Worm (Caenorhabditis elegans) whole organism, early embryonic: ENCODE data around the gene str-145.

ENCODE experiments used
- B0310.2 ChIP-seq: sonication (generic microtip); optimal IDR thresholded peaks from 2 replicates; lab custom pipeline; 2016; ENCODE audit warnings: mild to moderate bottlenecking, missing genetic modification characterization, missing compliant biosample characterization
- F13C5.2 ChIP-seq: sonication (generic microtip); optimal IDR thresholded peaks from 2 replicates; lab custom pipeline; 2017; ENCODE audit warnings: mild to moderate bottlenecking, missing genetic modification characterization, inconsistent platforms, missing compliant biosample characterization
- aly-1 ChIP-seq: sonication (generic microtip); optimal IDR thresholded peaks from 2 replicates; lab custom pipeline; 2016; ENCODE audit warnings: missing genetic modification characterization, missing compliant biosample characterization
- ama-1 ChIP-seq: fragments of 150-350 bp; optimal IDR thresholded peaks from 2 replicates; lab custom pipeline; 2014
- ceh-13 ChIP-seq: fragments of 200-800 bp; sonication (Bioruptor generic); optimal IDR thresholded peaks from 2 replicates; lab custom pipeline; 2018; ENCODE audit warnings: mild to moderate bottlenecking, missing genetic modification characterization, missing compliant biosample characterization
- ceh-36 ChIP-seq: sonication (generic microtip); optimal IDR thresholded peaks from 2 replicates; lab custom pipeline; 2016; ENCODE audit warnings: missing genetic modification characterization, inconsistent platforms, missing compliant biosample characterization
- ets-7 ChIP-seq: sonication (generic microtip); optimal IDR thresholded peaks from 2 replicates; lab custom pipeline; 2016; ENCODE audit warnings: missing genotype, missing genetic modification characterization, missing compliant biosample characterization
- flt-1 ChIP-seq: fragments of 200-800 bp; sonication (Bioruptor generic); IDR thresholded peaks from 2 replicates; pipeline ENCODE4 v1.3.6; 2022; ENCODE audit warnings: missing genetic modification characterization, missing compliant biosample characterization
- hmbx-1 ChIP-seq: sonication (generic microtip); optimal IDR thresholded peaks from 2 replicates; lab custom pipeline; 2016; ENCODE audit warnings: mild to moderate bottlenecking, missing genetic modification characterization, missing compliant biosample characterization
- hmg-4 ChIP-seq: fragments of 200-800 bp; sonication (Bioruptor generic); optimal IDR thresholded peaks from 2 replicates; lab custom pipeline; 2018; ENCODE audit warnings: mild to moderate bottlenecking, missing genetic modification characterization, missing compliant biosample characterization
- hnd-1 ChIP-seq: sonication (generic microtip); optimal IDR thresholded peaks from 2 replicates; lab custom pipeline; 2016; ENCODE audit warnings: missing genetic modification characterization, missing compliant biosample characterization
- pes-1 ChIP-seq: fragments of 200-800 bp; sonication (Bioruptor generic); IDR thresholded peaks from 2 replicates; pipeline ENCODE4 v1.3.6; 2022; ENCODE audit warnings: missing genetic modification reagents, missing genetic modification characterization, missing compliant biosample characterization
- scrt-1 ChIP-seq: fragments of 200-800 bp; sonication (Bioruptor generic); IDR thresholded peaks from 2 replicates; pipeline ENCODE4 v1.3.6; 2022; ENCODE audit warnings: missing genetic modification characterization, missing compliant biosample characterization
- sea-1 ChIP-seq: fragments of 200-800 bp; sonication (Bioruptor generic); conservative IDR thresholded peaks from 2 replicates; pipeline ENCODE4 v1.3.6; 2022; ENCODE audit warnings: missing genetic modification characterization, missing compliant biosample characterization
- tbx-11 ChIP-seq: fragments of 200-800 bp; sonication (Bioruptor generic); IDR thresholded peaks from 2 replicates; pipeline ENCODE4 v1.3.6; 2022; ENCODE audit warnings: missing genetic modification characterization, missing compliant biosample characterization
- tbx-37 ChIP-seq: fragments of 200-800 bp; sonication (Bioruptor generic); conservative IDR thresholded peaks from 2 replicates; pipeline ENCODE4 v1.3.6; 2022; ENCODE audit warnings: missing genetic modification reagents, missing genetic modification characterization, missing compliant biosample characterization
- tra-4 ChIP-seq: sonication (generic microtip); optimal IDR thresholded peaks from 2 replicates; lab custom pipeline; 2017; ENCODE audit warnings: missing genetic modification characterization, missing compliant biosample characterization

Gene str-145

ce11 chrV:8104473-8104872 lies 6.3 kb upstream of the str-145 start, which contains the start of gene srlf-16:
TSS of gene srlf-16 (plus strand) at chrV:8104773.
- no peak for TF ChIP-seq hmg-4 (GFP tag; lab: Kevin White, UChicago)
- no peak for TF ChIP-seq flt-1 (GFP tag; lab: Robert Waterston, UW)
- TF ChIP-seq B0310.2 (tag; lab: Kevin White, UChicago) = no peak
- TF ChIP-seq ceh-36 (tag; lab: Kevin White, UChicago) = no peak
- TF ChIP-seq tra-4 (tag; lab: Kevin White, UChicago) = no peak
- TF ChIP-seq sea-1 (GFP tag; lab: Robert Waterston, UW) = no peak
- TF ChIP-seq scrt-1 (GFP tag; lab: Robert Waterston, UW) = no peak
- TF ChIP-seq pes-1 (GFP tag; lab: Robert Waterston, UW) = no peak
- TF ChIP-seq tbx-37 (GFP tag; lab: Robert Waterston, UW) = no peak
- TF ChIP-seq hnd-1 (tag; lab: Kevin White, UChicago) = no peak
- TF ChIP-seq aly-1 (tag; lab: Kevin White, UChicago) = no peak
- no peak for TF ChIP-seq F13C5.2 (tag; lab: Kevin White, UChicago)
- no peak for TF ChIP-seq ceh-13 (GFP tag; lab: Kevin White, UChicago)

- TF ChIP-seq tbx-11 (GFP tag; lab: Robert Waterston, UW) (no peak), scrt-1 (GFP tag; lab: Robert Waterston, UW) (no peak), flt-1 (GFP tag; lab: Robert Waterston, UW) (no peak), hmbx-1 (tag; lab: Kevin White, UChicago) (no peak), hmg-4 (GFP tag; lab: Kevin White, UChicago) (no peak), ets-7 (tag; lab: Kevin White, UChicago) (no peak), hnd-1 (tag; lab: Kevin White, UChicago) (no peak), ceh-13 (GFP tag; lab: Kevin White, UChicago) (no peak)
Measured at ce11 chrV:8102960-8103359, 4.8 kb upstream of the str-145 start, which contains the start of gene str-90. TSS of gene str-90 (plus strand) at chrV:8103260.

ce11 chrV:8099306-8099705 lies 1.2 kb upstream of the str-145 start, which contains the start of gene sdz-23:
TSS of gene sdz-23 (plus strand) at chrV:8099606.
- TF ChIP-seq tra-4 (tag; lab: Kevin White, UChicago) = no peak
- no peak for TF ChIP-seq hnd-1 (tag; lab: Kevin White, UChicago)

- TF ChIP-seq ceh-13 (GFP tag; lab: Kevin White, UChicago) = no peak
- TF ChIP-seq tbx-37 (GFP tag; lab: Robert Waterston, UW) = no peak
- TF ChIP-seq F13C5.2 (tag; lab: Kevin White, UChicago) = no peak
- no peak for TF ChIP-seq sea-1 (GFP tag; lab: Robert Waterston, UW)
Measured at ce11 chrV:8095378-8095777, 2.8 kb downstream of the str-145 start, which contains the start of gene str-146. TSS of gene str-146 (minus strand) at chrV:8095478.

- TF ChIP-seq scrt-1 (GFP tag; lab: Robert Waterston, UW) = no peak
- no peak for TF ChIP-seq hnd-1 (tag; lab: Kevin White, UChicago)
- no peak for TF ChIP-seq sea-1 (GFP tag; lab: Robert Waterston, UW)
- TF ChIP-seq ceh-13 (GFP tag; lab: Kevin White, UChicago) = no peak
- no peak for TF ChIP-seq F13C5.2 (tag; lab: Kevin White, UChicago)
- no peak for TF ChIP-seq tra-4 (tag; lab: Kevin White, UChicago)
- TF ChIP-seq flt-1 (GFP tag; lab: Robert Waterston, UW) = no peak
- TF ChIP-seq ets-7 (tag; lab: Kevin White, UChicago) = no peak
- TF ChIP-seq tbx-37 (GFP tag; lab: Robert Waterston, UW) = no peak
- TF ChIP-seq pes-1 (GFP tag; lab: Robert Waterston, UW) = no peak
- TF ChIP-seq hmg-4 (GFP tag; lab: Kevin White, UChicago) = no peak
- TF ChIP-seq aly-1 (tag; lab: Kevin White, UChicago) = no peak
- TF ChIP-seq hmbx-1 (tag; lab: Kevin White, UChicago) = no peak
- TF ChIP-seq B0310.2 (tag; lab: Kevin White, UChicago) = no peak
- no peak for TF ChIP-seq ceh-36 (tag; lab: Kevin White, UChicago)
- TF ChIP-seq tbx-11 (GFP tag; lab: Robert Waterston, UW) = no peak
- TF ChIP-seq ama-1 = no peak
Measured at ce11 chrV:8092385-8092784, 5.8 kb downstream of the str-145 start, which contains the start of gene str-129. TSS of gene str-129 (minus strand) at chrV:8092485.

- TF ChIP-seq hmbx-1 (tag; lab: Kevin White, UChicago) (no peak), pes-1 (GFP tag; lab: Robert Waterston, UW) (no peak), ceh-13 (GFP tag; lab: Kevin White, UChicago) (no peak), hnd-1 (tag; lab: Kevin White, UChicago) (no peak), B0310.2 (tag; lab: Kevin White, UChicago) (no peak), ceh-36 (tag; lab: Kevin White, UChicago) (no peak), tbx-37 (GFP tag; lab: Robert Waterston, UW) (no peak), ama-1 (no peak), tbx-11 (GFP tag; lab: Robert Waterston, UW) (no peak)
Measured at ce11 chrV:8090595-8090994, 7.5 kb downstream of the str-145 start, which contains the start of gene str-130. TSS of gene str-130 (minus strand) at chrV:8090695.

- TF ChIP-seq B0310.2 (tag; lab: Kevin White, UChicago) (no peak), ama-1 (no peak), ceh-36 (tag; lab: Kevin White, UChicago) (no peak), tra-4 (tag; lab: Kevin White, UChicago) (no peak), hmg-4 (GFP tag; lab: Kevin White, UChicago) (no peak), ets-7 (tag; lab: Kevin White, UChicago) (no peak), pes-1 (GFP tag; lab: Robert Waterston, UW) (no peak), tbx-11 (GFP tag; lab: Robert Waterston, UW) (no peak), scrt-1 (GFP tag; lab: Robert Waterston, UW) (no peak), hnd-1 (tag; lab: Kevin White, UChicago) (no peak), aly-1 (tag; lab: Kevin White, UChicago) (no peak), F13C5.2 (tag; lab: Kevin White, UChicago) (no peak), tbx-37 (GFP tag; lab: Robert Waterston, UW) (no peak), flt-1 (GFP tag; lab: Robert Waterston, UW) (no peak), ceh-13 (GFP tag; lab: Kevin White, UChicago) (no peak), hmbx-1 (tag; lab: Kevin White, UChicago) (no peak), sea-1 (GFP tag; lab: Robert Waterston, UW) (no peak)
Measured at ce11 chrV:8085141-8085540, 13.0 kb downstream of the str-145 start, which contains the start of gene C09H5.7. TSS of gene C09H5.7 (minus strand) at chrV:8085241.
